Worm (Caenorhabditis elegans) whole organism, L2 larva: Measurements from ENCODE around the gene cest-31.

Experiments
- C34F6.9 ChIP-seq: fragments of 150-350 bp; optimal IDR thresholded peaks from 2 replicates; lab custom pipeline; 2014; ENCODE audit warnings: missing biosample characterization, missing genetic modification characterization
- F13H6.1 ChIP-seq: sonication (generic microtip); optimal IDR thresholded peaks from 2 replicates; lab custom pipeline; 2016; ENCODE audit warnings: missing genetic modification characterization, missing compliant biosample characterization
- Y55F3AM.14 ChIP-seq: fragments of 200-800 bp; sonication (Bioruptor generic); optimal IDR thresholded peaks from 2 replicates; lab custom pipeline; 2018; ENCODE audit warnings: mild to moderate bottlenecking, missing genetic modification characterization, missing compliant biosample characterization
- ZK546.5 ChIP-seq: sonication (generic microtip); optimal IDR thresholded peaks from 2 replicates; lab custom pipeline; 2017; ENCODE audit warnings: missing biosample characterization, missing genetic modification characterization
- ama-1 ChIP-seq: fragments of 150-350 bp; optimal IDR thresholded peaks from 2 replicates; lab custom pipeline; 2018; ENCODE audit warnings: inconsistent platforms
- blmp-1 ChIP-seq: sonication (generic microtip); optimal IDR thresholded peaks from 2 replicates; lab custom pipeline; 2017; ENCODE audit warnings: missing genetic modification characterization, mild to moderate bottlenecking, missing compliant biosample characterization, antibody characterized with exemption, moderate library complexity; ENCODE audit not compliant: insufficient read depth
- ceh-16 ChIP-seq: fragments of 150-350 bp; optimal IDR thresholded peaks from 2 replicates; lab custom pipeline; 2014; ENCODE audit warnings: missing biosample characterization, missing genetic modification characterization
- ceh-82 ChIP-seq: fragments of 150-350 bp; optimal IDR thresholded peaks from 2 replicates; lab custom pipeline; 2014; ENCODE audit warnings: missing biosample characterization, missing genetic modification characterization
- crh-2 ChIP-seq: sonication (generic microtip); optimal IDR thresholded peaks from 2 replicates; lab custom pipeline; 2017; ENCODE audit warnings: missing biosample characterization, missing genetic modification characterization
- dmd-4 ChIP-seq: sonication (generic microtip); optimal IDR thresholded peaks from 2 replicates; lab custom pipeline; 2017; ENCODE audit warnings: missing biosample characterization, missing genetic modification characterization
- egl-27 ChIP-seq: sonication (generic microtip); optimal IDR thresholded peaks from 3 replicates; lab custom pipeline; 2017; ENCODE audit warnings: missing biosample characterization, missing genetic modification reagents, missing genetic modification characterization
- elt-1 ChIP-seq: fragments of 150-350 bp; optimal IDR thresholded peaks from 2 replicates; lab custom pipeline; 2014; ENCODE audit warnings: missing biosample characterization, missing genetic modification characterization
- elt-3 ChIP-seq: sonication (generic microtip); optimal IDR thresholded peaks from 2 replicates; lab custom pipeline; 2017; ENCODE audit warnings: missing biosample characterization, missing genetic modification characterization
- fos-1 ChIP-seq: fragments of 150-350 bp; optimal IDR thresholded peaks from 2 replicates; lab custom pipeline; 2014; ENCODE audit warnings: missing biosample characterization, missing genetic modification characterization
- gmeb-1 ChIP-seq: fragments of 150-350 bp; optimal IDR thresholded peaks from 2 replicates; lab custom pipeline; 2014; ENCODE audit warnings: missing biosample characterization, missing genetic modification characterization
- lin-11 ChIP-seq: fragments of 150-350 bp; sonication (generic microtip); optimal IDR thresholded peaks from 2 replicates; lab custom pipeline; 2014; ENCODE audit warnings: missing biosample characterization, missing genetic modification characterization, inconsistent platforms, mixed read lengths
- lin-13 ChIP-seq: fragments of 150-350 bp; optimal IDR thresholded peaks from 2 replicates; lab custom pipeline; 2014; ENCODE audit warnings: missing biosample characterization, missing genetic modification reagents, missing genetic modification characterization
- lsy-2 ChIP-seq, 2 experiments: fragments of 150-350 bp in 1 of 2; sonication (generic microtip) in 1 of 2; optimal IDR thresholded peaks; 2 replicates each; lab custom pipeline; 2014 to 2017; ENCODE audit warnings: missing biosample characterization in 2 of 2, missing genetic modification characterization in 2 of 2
- mab-5 ChIP-seq: fragments of 150-350 bp; optimal IDR thresholded peaks from 2 replicates; lab custom pipeline; 2014; ENCODE audit warnings: missing biosample characterization, missing genetic modification characterization
- mbf-1 ChIP-seq: sonication (generic microtip); optimal IDR thresholded peaks from 2 replicates; lab custom pipeline; 2017; ENCODE audit warnings: missing biosample characterization, missing genetic modification characterization
- mdl-1 ChIP-seq, 2 experiments: fragments of 150-350 bp in 1 of 2; sonication (generic microtip) in 1 of 2; optimal IDR thresholded peaks; 2 replicates each; lab custom pipeline; 2017; ENCODE audit warnings: missing biosample characterization in 2 of 2, missing genetic modification characterization in 2 of 2
- nhr-129 ChIP-seq: fragments of 150-350 bp; optimal IDR thresholded peaks from 2 replicates; lab custom pipeline; 2014; ENCODE audit warnings: missing biosample characterization, missing genetic modification characterization
- nhr-21 ChIP-seq: fragments of 150-350 bp; optimal IDR thresholded peaks from 2 replicates; lab custom pipeline; 2014; ENCODE audit warnings: missing biosample characterization, missing genetic modification characterization
- nhr-23 ChIP-seq: fragments of 150-350 bp; optimal IDR thresholded peaks from 2 replicates; lab custom pipeline; 2014; ENCODE audit warnings: missing biosample characterization, missing genetic modification reagents, missing genetic modification characterization
- nhr-25 ChIP-seq: fragments of 150-350 bp; sonication (generic microtip); optimal IDR thresholded peaks from 3 replicates; lab custom pipeline; 2014; ENCODE audit warnings: missing biosample characterization, missing genetic modification characterization
- nhr-77 ChIP-seq: fragments of 150-350 bp; optimal IDR thresholded peaks from 2 replicates; lab custom pipeline; 2014; ENCODE audit warnings: missing biosample characterization, missing genetic modification characterization
- sem-4 ChIP-seq: fragments of 150-350 bp; optimal IDR thresholded peaks from 2 replicates; lab custom pipeline; 2014; ENCODE audit warnings: missing biosample characterization, missing genetic modification reagents, missing genetic modification characterization
- skn-1 ChIP-seq: sonication (generic microtip); optimal IDR thresholded peaks from 2 replicates; lab custom pipeline; 2017; ENCODE audit warnings: missing biosample characterization, missing genetic modification characterization
- sma-3 ChIP-seq: sonication (generic microtip); optimal IDR thresholded peaks from 2 replicates; lab custom pipeline; 2016; ENCODE audit warnings: missing genetic modification reagents, missing genetic modification characterization, missing compliant biosample characterization
- sma-9 ChIP-seq, 2 experiments: fragments of 150-350 bp in 1 of 2; sonication (generic microtip) in 1 of 2; optimal IDR thresholded peaks; 2 replicates each; lab custom pipeline; 2014 to 2016; ENCODE audit warnings: missing genetic modification characterization in 2 of 2, mild to moderate bottlenecking in 1 of 2, missing biosample characterization in 1 of 2, missing compliant biosample characterization in 1 of 2, missing genetic modification reagents in 1 of 2, moderate library complexity in 1 of 2
- snpc-4 ChIP-seq: fragments of 150-350 bp; optimal IDR thresholded peaks from 2 replicates; lab custom pipeline; 2014; ENCODE audit warnings: missing biosample characterization, missing genetic modification characterization
- unc-55 ChIP-seq: fragments of 150-350 bp; sonication (generic microtip); optimal IDR thresholded peaks from 3 replicates; lab custom pipeline; 2014; ENCODE audit warnings: missing biosample characterization, missing genetic modification reagents, missing genetic modification characterization
- zag-1 ChIP-seq: fragments of 150-350 bp; optimal IDR thresholded peaks from 2 replicates; lab custom pipeline; 2014; ENCODE audit warnings: missing biosample characterization, missing genetic modification characterization
- ztf-11 ChIP-seq: sonication (generic microtip); optimal IDR thresholded peaks from 2 replicates; lab custom pipeline; 2017; ENCODE audit warnings: missing biosample characterization, missing genetic modification characterization
- ztf-4 ChIP-seq: fragments of 150-350 bp; optimal IDR thresholded peaks from 2 replicates; lab custom pipeline; 2014; ENCODE audit warnings: missing biosample characterization, missing genetic modification characterization

The cest-31 gene

ce11 chrV:6655174-6655573, 18.9 kb upstream of the cest-31 start, which contains the start of gene syx-18:
Gene syx-18, minus strand, starts transcription at chrV:6655449.
- no peak for TF ChIP-seq ZK546.5 (tag; lab: Kevin White, UChicago)
- no peak for TF ChIP-seq dmd-4 (tag; lab: Kevin White, UChicago)
- TF ChIP-seq nhr-25 (tag; lab: Kevin White, UChicago): peak; percentile 6
- no peak for TF ChIP-seq mbf-1 (tag; lab: Kevin White, UChicago)
- peak; percentile 19 for TF ChIP-seq lin-13 (GFP tag; lab: Kevin White, UChicago)
- TF ChIP-seq sem-4 (tag; lab: Kevin White, UChicago): peak; percentile 25
- TF ChIP-seq ceh-16 (tag; lab: Kevin White, UChicago): no peak
- no peak for TF ChIP-seq fos-1
- no peak for TF ChIP-seq elt-1 (tag; lab: Kevin White, UChicago)
- TF ChIP-seq ztf-11 (tag; lab: Kevin White, UChicago): no peak
- no peak for TF ChIP-seq sma-9 (GFP tag; optimal IDR thresholded peaks at IDR 0.05; lab: Kevin White, UChicago)
- no peak for TF ChIP-seq sma-9 (tag; optimal IDR thresholded peaks at IDR 0.05; lab: Kevin White, UChicago)

ce11 chrV:6656451-6657115, 17.5 kb upstream of the cest-31 start, which contains the start of gene snb-1:
Gene snb-1, minus strand, starts transcription at chrV:6656501.
- TF ChIP-seq mdl-1 (tag; optimal IDR thresholded peaks at IDR 0.05; lab: Kevin White, UChicago): no peak
- peak; percentile 66 for TF ChIP-seq gmeb-1 (tag; lab: Kevin White, UChicago)
- TF ChIP-seq F13H6.1: peak; percentile 32
- TF ChIP-seq sma-9 (GFP tag; optimal IDR thresholded peaks at IDR 0.05; lab: Kevin White, UChicago): peak; percentile 73
- TF ChIP-seq sma-9 (tag; optimal IDR thresholded peaks at IDR 0.05; lab: Kevin White, UChicago): no peak
- peak; percentile 82 for TF ChIP-seq nhr-129
- TF ChIP-seq mab-5: peak; percentile 23
- TF ChIP-seq Y55F3AM.14 (GFP tag; lab: Kevin White, UChicago): no peak
- TF ChIP-seq egl-27 (tag; lab: Kevin White, UChicago): peak; percentile 12
- peak; percentile 51 for TF ChIP-seq fos-1
- peak; percentile 38 for TF ChIP-seq sem-4 (tag; lab: Kevin White, UChicago)
- no peak for TF ChIP-seq ztf-4 (tag; lab: Kevin White, UChicago)
- TF ChIP-seq unc-55: peak; percentile 82
- TF ChIP-seq lsy-2 (tag; optimal IDR thresholded peaks at IDR 0.05; lab: Kevin White, UChicago): peak; percentile 54 to 80
- no peak for TF ChIP-seq ceh-16 (tag; lab: Kevin White, UChicago)
- peak; percentile 81 for TF ChIP-seq crh-2 (tag; lab: Kevin White, UChicago)
- TF ChIP-seq C34F6.9 (tag; lab: Kevin White, UChicago): peak; percentile 81
- TF ChIP-seq ama-1: peak; percentile 11
- TF ChIP-seq nhr-25 (tag; lab: Kevin White, UChicago): peak; percentile 78
- no peak for TF ChIP-seq nhr-77 (tag; lab: Kevin White, UChicago)
- no peak for TF ChIP-seq ztf-11 (tag; lab: Kevin White, UChicago)
- peak; percentile 62 for TF ChIP-seq nhr-21 (tag; lab: Kevin White, UChicago)
- TF ChIP-seq lin-11 (tag; lab: Kevin White, UChicago): no peak
- peak; percentile 34 for TF ChIP-seq lin-13 (GFP tag; lab: Kevin White, UChicago)
- no peak for TF ChIP-seq nhr-23
- TF ChIP-seq blmp-1: peak; percentile 87
- peak; percentile 72 for TF ChIP-seq sma-3
- TF ChIP-seq ceh-82: peak; percentile 87
- no peak for TF ChIP-seq zag-1 (tag; lab: Kevin White, UChicago)

- TF ChIP-seq snpc-4 (tag; lab: Kevin White, UChicago) (peak; percentile 5), mdl-1 (tag; optimal IDR thresholded peaks at IDR 0.05; lab: Kevin White, UChicago) (no peak), elt-3 (tag; lab: Kevin White, UChicago) (no peak), unc-55 (no peak), ZK546.5 (tag; lab: Kevin White, UChicago) (no peak), ama-1 (no peak), zag-1 (tag; lab: Kevin White, UChicago) (no peak), ztf-11 (tag; lab: Kevin White, UChicago) (no peak), sma-3 (peak; percentile 20), ceh-16 (tag; lab: Kevin White, UChicago) (no peak), skn-1 (tag; lab: Kevin White, UChicago) (peak; percentile 13)
- TF ChIP-seq, all 48 proteins: peak for 3
Observed at ce11 chrV:6657532-6658259, 16.4 kb upstream of the cest-31 start.
